Worm (Caenorhabditis elegans): ENCODE results near the gene F31F7.2.

Gene F31F7.2

DNA sequence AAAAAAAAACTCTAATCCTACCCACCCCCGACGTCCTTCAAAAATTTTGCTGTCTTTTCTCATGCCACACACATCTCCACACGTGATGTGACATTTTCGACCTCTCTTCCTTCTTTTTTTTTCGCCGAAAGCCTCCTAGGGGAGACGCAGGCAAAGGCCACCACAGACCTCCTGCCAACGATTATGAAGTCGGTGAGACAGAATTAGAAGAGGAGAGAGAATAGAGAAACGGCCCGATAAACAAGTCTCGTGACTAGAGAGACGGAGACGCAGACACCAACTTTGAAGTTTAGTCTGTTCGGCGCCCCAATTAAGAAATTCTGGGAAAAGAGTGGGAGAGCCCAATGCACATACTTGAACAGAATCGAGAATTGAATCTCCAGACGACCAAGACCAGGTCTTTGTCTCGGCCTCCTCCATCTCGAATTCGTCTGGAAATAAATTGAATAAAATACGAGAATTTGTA, 46.1 kb upstream of the F31F7.2 start (continued):
- TF ChIP-seq F49E8.2 (tag; optimal IDR thresholded peaks at IDR 0.05; ENCODE audit: borderline replicate concordance) (no peak), nhr-41 (GFP tag; IDR thresholded peaks at IDR 0.05) (no peak), egl-27 (tag; optimal IDR thresholded peaks at IDR 0.05) (peak; percentile 43), cey-2 (tag; optimal IDR thresholded peaks at IDR 0.05; ENCODE audit: borderline replicate concordance, insufficient read depth) (peak; percentile 81), hlh-30 (tag; optimal IDR thresholded peaks at IDR 0.05; ENCODE audit: insufficient read depth) (peak; percentile 100), Y75B8A.6 (GFP tag; IDR thresholded peaks at IDR 0.05) (peak; percentile 72; the same call in 1 of the 2 replicates), zag-1 (tag; optimal IDR thresholded peaks at IDR 0.05) (peak; percentile 20), mdt-29 (GFP tag; IDR thresholded peaks at IDR 0.05) (peak; percentile 89), pqm-1 (tag; optimal IDR thresholded peaks at IDR 0.05) (peak; percentile 37), lin-29 (GFP tag; IDR thresholded peaks at IDR 0.05) (peak; percentile 75), nhr-111 (GFP tag; optimal IDR thresholded peaks at IDR 0.05) (no peak), daf-16 (GFP tag; optimal IDR thresholded peaks at IDR 0.05) (peak; percentile 47 to 65), daf-16 (tag; optimal IDR thresholded peaks at IDR 0.05) (peak; percentile 94), nhr-6 (tag; optimal IDR thresholded peaks at IDR 0.05) (peak; percentile 83), madf-9 (GFP tag; conservative IDR thresholded peaks at IDR 0.05) (peak; percentile 45), mes-2 (tag; optimal IDR thresholded peaks at IDR 0.05; ENCODE audit: poor library complexity, severe bottlenecking) (peak; percentile 92), saeg-2 (GFP tag; IDR thresholded peaks at IDR 0.05) (peak; percentile 82), R02D3.7 (tag; optimal IDR thresholded peaks at IDR 0.05) (no peak), php-3 (GFP tag; IDR thresholded peaks at IDR 0.05) (no peak; the same call in 1 of the 2 replicates), dpl-1 (GFP tag; optimal IDR thresholded peaks at IDR 0.05) (peak; percentile 54), F37D6.2 (tag; optimal IDR thresholded peaks at IDR 0.05) (peak; percentile 88), duxl-1 (tag; optimal IDR thresholded peaks at IDR 0.05; ENCODE audit: poor library complexity) (peak; percentile 67), mep-1 (tag; optimal IDR thresholded peaks at IDR 0.05) (peak; percentile 98), arid-1 (GFP tag; conservative IDR thresholded peaks at IDR 0.05) (peak; percentile 66), F44E2.7 (GFP tag; IDR thresholded peaks at IDR 0.05) (0 out of 2 replicates have a peak, but pooled peaks have one; percentile 9), daf-12 (tag; optimal IDR thresholded peaks at IDR 0.05) (no peak), aly-2 (tag; optimal IDR thresholded peaks at IDR 0.05) (no peak), lim-7 (GFP tag; IDR thresholded peaks at IDR 0.05) (peak; percentile 28), ztf-11 (tag; optimal IDR thresholded peaks at IDR 0.05) (no peak), ceh-62 (tag; optimal IDR thresholded peaks at IDR 0.05) (no peak), F26F4.8 (GFP tag; conservative IDR thresholded peaks at IDR 0.05) (no peak), nhr-10 (tag; optimal IDR thresholded peaks at IDR 0.05) (peak; percentile 95), nhr-28 (tag; optimal IDR thresholded peaks at IDR 0.05) (peak; percentile 86), lin-13 (GFP tag; optimal IDR thresholded peaks at IDR 0.05) (peak; percentile 72), nhr-25 (tag; optimal IDR thresholded peaks at IDR 0.05; ENCODE audit: borderline replicate concordance, insufficient read depth) (peak; percentile 92), hlh-11 (tag; optimal IDR thresholded peaks at IDR 0.05) (peak; percentile 98), sdz-12 (GFP tag; optimal IDR thresholded peaks at IDR 0.05) (no peak), dmd-9 (GFP tag; IDR thresholded peaks at IDR 0.05) (0 out of 2 replicates have a peak, but pooled peaks have one; percentile 22), madf-5 (GFP tag; IDR thresholded peaks at IDR 0.05) (peak in 1 of 2 experiments; percentile 78; a peak in 2 of 4 replicates), zfp-2 (tag; optimal IDR thresholded peaks at IDR 0.05) (peak; percentile 32), unc-130 (GFP tag; optimal IDR thresholded peaks at IDR 0.05) (peak; percentile 37), tag-97 (GFP tag; IDR thresholded peaks at IDR 0.05) (no peak), snpc-1.2 (GFP tag; IDR thresholded peaks at IDR 0.05) (no peak), unc-62 (GFP tag; optimal IDR thresholded peaks at IDR 0.05 in 1 of 2) (peak in 1 of 2 experiments; percentile 99), unc-62 (tag; optimal IDR thresholded peaks at IDR 0.05) (no peak), tra-1 (GFP tag; IDR thresholded peaks at IDR 0.05) (peak; percentile 94), lsy-2 (tag; optimal IDR thresholded peaks at IDR 0.05) (peak; percentile 89 to 94), D1046.2 (GFP tag; IDR thresholded peaks at IDR 0.05) (0 out of 2 replicates have a peak, but pooled peaks have one; percentile 61), vab-7 (GFP tag; IDR thresholded peaks at IDR 0.05) (peak; percentile 66), jun-1 (tag; optimal IDR thresholded peaks at IDR 0.05) (peak; percentile 85)
